Fruit fly (Drosophila melanogaster) whole organism, embryonic: ENCODE measurements around the gene CG9747.
A peak's percentile ranks its signal among the peaks of the same experiment; 100 is the strongest.

ENCODE experiments used
- B-H1 ChIP-seq: fragments of 200-800 bp; sonication (Bioruptor generic); IDR thresholded peaks from 3 replicates; pipeline ENCODE4 v1.3.6; 2022; ENCODE audit warnings: missing biosample characterization, missing genetic modification characterization
- Bteb2 ChIP-seq: fragments of 200-800 bp; sonication (Bioruptor generic); optimal IDR thresholded peaks from 2 replicates; lab custom pipeline; 2016; ENCODE audit warnings: missing biosample characterization, missing genetic modification characterization
- CG10147 ChIP-seq: fragments of 200-800 bp; sonication (Bioruptor generic); optimal IDR thresholded peaks from 2 replicates; lab custom pipeline; 2019; ENCODE audit warnings: missing biosample characterization, mild to moderate bottlenecking, missing genetic modification characterization, moderate library complexity
- CG10654 ChIP-seq: fragments of 200-800 bp; sonication (Bioruptor generic); optimal IDR thresholded peaks from 2 replicates; lab custom pipeline; 2016; ENCODE audit warnings: missing biosample characterization, missing genetic modification characterization
- CG11398 ChIP-seq: fragments of 200-800 bp; sonication (Bioruptor generic); optimal IDR thresholded peaks from 2 replicates; lab custom pipeline; 2016; ENCODE audit warnings: missing biosample characterization, missing genetic modification characterization
- CG13287 ChIP-seq: fragments of 200-800 bp; sonication (Bioruptor generic); IDR thresholded peaks from 2 replicates; pipeline ENCODE4 v1.3.6; 2022; ENCODE audit warnings: missing biosample characterization, missing genetic modification characterization; ENCODE audit not compliant: partially characterized antibody
- CG15479 ChIP-seq: fragments of 200-800 bp; sonication (Bioruptor generic); optimal IDR thresholded peaks from 3 replicates; lab custom pipeline; 2019; ENCODE audit warnings: missing biosample characterization, mild to moderate bottlenecking, missing genetic modification characterization, moderate library complexity
- CG1647 ChIP-seq: fragments of 200-800 bp; sonication (Bioruptor generic); optimal IDR thresholded peaks from 3 replicates; lab custom pipeline; 2016; ENCODE audit warnings: missing biosample characterization, missing genetic modification characterization
- CG16813 ChIP-seq: fragments of 200-800 bp; sonication (Bioruptor generic); IDR thresholded peaks from 3 replicates; pipeline ENCODE4 v1.3.6; 2022; ENCODE audit warnings: missing biosample characterization, missing genetic modification characterization; ENCODE audit not compliant: partially characterized antibody
- CG17359 ChIP-seq: fragments of 200-800 bp; sonication (Bioruptor generic); optimal IDR thresholded peaks from 3 replicates; lab custom pipeline; 2018; ENCODE audit warnings: missing biosample characterization, mild to moderate bottlenecking, missing genetic modification characterization, moderate library complexity
- CG2199 ChIP-seq: fragments of 200-800 bp; sonication (Bioruptor generic); IDR thresholded peaks from 3 replicates; pipeline ENCODE4 v1.3.6; 2022; ENCODE audit warnings: missing biosample characterization, missing genetic modification characterization
- CG3407 ChIP-seq: fragments of 200-800 bp; sonication (Bioruptor generic); optimal IDR thresholded peaks from 2 replicates; lab custom pipeline; 2018; ENCODE audit warnings: missing biosample characterization, mild to moderate bottlenecking, missing genetic modification characterization
- CG4820 ChIP-seq: fragments of 200-800 bp; sonication (Bioruptor generic); optimal IDR thresholded peaks from 3 replicates; lab custom pipeline; 2016; ENCODE audit warnings: missing biosample characterization, missing genetic modification characterization
- CG6272 ChIP-seq: fragments of 200-800 bp; sonication (Bioruptor generic); IDR thresholded peaks from 2 replicates; pipeline ENCODE4 v1.3.6; 2022; ENCODE audit warnings: missing biosample characterization, missing genetic modification characterization
- CG7556 ChIP-seq: fragments of 200-800 bp; sonication (Bioruptor generic); optimal IDR thresholded peaks from 2 replicates; lab custom pipeline; 2017; ENCODE audit warnings: missing biosample characterization, mild to moderate bottlenecking, missing genetic modification characterization
- CG7928 ChIP-seq: fragments of 200-800 bp; sonication (Bioruptor generic); optimal IDR thresholded peaks from 2 replicates; lab custom pipeline; 2017; ENCODE audit warnings: missing biosample characterization, mild to moderate bottlenecking, missing genetic modification characterization
- CG8924 ChIP-seq: fragments of 200-800 bp; optimal IDR thresholded peaks from 3 replicates; lab custom pipeline; 2019; ENCODE audit warnings: missing biosample characterization, mild to moderate bottlenecking, missing genetic modification characterization, moderate library complexity
- CG8944 ChIP-seq: fragments of 200-800 bp; sonication (Bioruptor generic); optimal IDR thresholded peaks from 3 replicates; lab custom pipeline; 2016; ENCODE audit warnings: missing biosample characterization, missing genetic modification characterization
- CG9215 ChIP-seq: fragments of 200-800 bp; sonication (Bioruptor generic); IDR thresholded peaks from 2 replicates; pipeline ENCODE4 v1.3.6; 2022; ENCODE audit warnings: missing biosample characterization, missing genetic modification characterization
- CG9932 ChIP-seq: fragments of 200-800 bp; sonication (Bioruptor generic); IDR thresholded peaks from 2 replicates; pipeline ENCODE4 v1.3.6; 2022; ENCODE audit warnings: missing biosample characterization, missing genetic modification characterization
- D19B ChIP-seq: fragments of 200-800 bp; sonication (Bioruptor generic); optimal IDR thresholded peaks from 2 replicates; lab custom pipeline; 2017; ENCODE audit warnings: missing biosample characterization, mild to moderate bottlenecking, missing genetic modification characterization
- Dbx ChIP-seq: fragments of 200-800 bp; sonication (Bioruptor generic); IDR thresholded peaks from 3 replicates; pipeline ENCODE4 v1.3.6; 2022; ENCODE audit warnings: missing biosample characterization, missing genetic modification characterization
- Dek ChIP-seq: fragments of 200-800 bp; sonication (Bioruptor generic); optimal IDR thresholded peaks from 3 replicates; lab custom pipeline; 2019; ENCODE audit warnings: missing biosample characterization, mild to moderate bottlenecking, missing genetic modification characterization, moderate library complexity
- E2f1 ChIP-seq: fragments of 200-800 bp; sonication (Bioruptor generic); IDR thresholded peaks from 2 replicates; pipeline ENCODE4 v1.3.6; 2022; ENCODE audit warnings: missing biosample characterization, missing genetic modification characterization
- ERR ChIP-seq: fragments of 200-800 bp; sonication (Bioruptor generic); optimal IDR thresholded peaks from 2 replicates; lab custom pipeline; 2016; ENCODE audit warnings: missing biosample characterization, missing genetic modification characterization
- Gsc ChIP-seq: fragments of 200-800 bp; sonication (Bioruptor generic); IDR thresholded peaks from 2 replicates; pipeline ENCODE4 v1.3.6; 2022; ENCODE audit warnings: missing biosample characterization, missing genetic modification characterization
- Hey ChIP-seq: fragments of 200-800 bp; sonication (Bioruptor generic); optimal IDR thresholded peaks from 3 replicates; lab custom pipeline; 2018; ENCODE audit warnings: missing biosample characterization, mild to moderate bottlenecking, missing genetic modification characterization
- Hr51 ChIP-seq, 2 experiments: fragments of 200-800 bp; sonication (Bioruptor generic); optimal IDR thresholded peaks; 2 replicates in 1 of 2; 3 replicates in 1 of 2; lab custom pipeline; 2016 to 2018; ENCODE audit warnings: missing biosample characterization in 2 of 2, missing genetic modification characterization in 2 of 2, mild to moderate bottlenecking in 1 of 2, moderate library complexity in 1 of 2
- Mrtf ChIP-seq: fragments of 200-800 bp; sonication (Bioruptor generic); IDR thresholded peaks from 3 replicates; pipeline ENCODE4 v1.3.6; 2022; ENCODE audit warnings: missing biosample characterization, missing genetic modification characterization
- Optix ChIP-seq: fragments of 200-800 bp; sonication (Bioruptor generic); IDR thresholded peaks from 3 replicates; pipeline ENCODE4 v1.3.6; 2022; ENCODE audit warnings: missing biosample characterization, missing genetic modification characterization
- Pdp1 ChIP-seq, 2 experiments: fragments of 200-800 bp; sonication (Bioruptor generic); optimal IDR thresholded peaks; 3 replicates each; lab custom pipeline; 2016; ENCODE audit warnings: missing biosample characterization in 2 of 2, missing genetic modification characterization in 2 of 2, mild to moderate bottlenecking in 1 of 2, moderate library complexity in 1 of 2
- ab ChIP-seq: fragments of 200-800 bp; sonication (Bioruptor generic); optimal IDR thresholded peaks from 2 replicates; lab custom pipeline; 2016; ENCODE audit warnings: missing biosample characterization, missing genetic modification characterization
- crol ChIP-seq: fragments of 200-800 bp; sonication (Bioruptor generic); IDR thresholded peaks from 2 replicates; pipeline ENCODE4 v1.3.6; 2022; ENCODE audit warnings: missing biosample characterization, missing genetic modification characterization
- danr ChIP-seq: fragments of 200-800 bp; sonication (Bioruptor generic); IDR thresholded peaks from 2 replicates; pipeline ENCODE4 v1.3.6; 2022; ENCODE audit warnings: missing biosample characterization, missing genetic modification characterization
- gce ChIP-seq: fragments of 200-800 bp; sonication (Bioruptor generic); IDR thresholded peaks from 3 replicates; pipeline ENCODE4 v1.3.6; 2022; ENCODE audit warnings: missing biosample characterization, missing genetic modification characterization
- ham ChIP-seq: fragments of 200-800 bp; sonication (Bioruptor generic); IDR thresholded peaks from 2 replicates; pipeline ENCODE4 v1.3.6; 2022; ENCODE audit warnings: missing biosample characterization, missing genetic modification characterization
- hb ChIP-seq: fragments of 200-800 bp; sonication (Bioruptor generic); IDR thresholded peaks from 3 replicates; pipeline ENCODE4 v1.3.6; 2022; ENCODE audit warnings: missing biosample characterization, missing genetic modification characterization; ENCODE audit not compliant: partially characterized antibody
- ken ChIP-seq: fragments of 200-800 bp; sonication (Bioruptor generic); IDR thresholded peaks from 3 replicates; pipeline ENCODE4 v1.3.6; 2022; ENCODE audit warnings: missing biosample characterization, missing genetic modification characterization
- klu ChIP-seq: fragments of 200-800 bp; sonication (Bioruptor generic); IDR thresholded peaks from 2 replicates; pipeline ENCODE4 v1.3.6; 2022; ENCODE audit warnings: missing biosample characterization, missing genetic modification characterization
- mirr ChIP-seq: fragments of 200-800 bp; sonication (Bioruptor generic); optimal IDR thresholded peaks from 3 replicates; lab custom pipeline; 2018; ENCODE audit warnings: missing biosample characterization, mild to moderate bottlenecking, missing genetic modification characterization
- nmo ChIP-seq: fragments of 200-800 bp; sonication (Bioruptor generic); optimal IDR thresholded peaks from 2 replicates; lab custom pipeline; 2018; ENCODE audit warnings: missing biosample characterization, mild to moderate bottlenecking, missing genetic modification characterization, moderate library complexity
- org-1 ChIP-seq: fragments of 200-800 bp; sonication (Bioruptor generic); optimal IDR thresholded peaks from 2 replicates; lab custom pipeline; 2017; ENCODE audit warnings: missing biosample characterization, missing genetic modification characterization
- phol ChIP-seq: fragments of 200-800 bp; sonication (Bioruptor generic); optimal IDR thresholded peaks from 3 replicates; lab custom pipeline; 2018; ENCODE audit warnings: missing biosample characterization, mild to moderate bottlenecking, missing genetic modification characterization, moderate library complexity
- row ChIP-seq: fragments of 200-800 bp; sonication (Bioruptor generic); IDR thresholded peaks from 3 replicates; pipeline ENCODE4 v1.3.6; 2022; ENCODE audit warnings: missing biosample characterization, missing genetic modification characterization
- sc ChIP-seq, 3 experiments: fragments of >200 bp in 2 of 3; fragments of 200-800 bp in 1 of 3; sonication (Bioruptor generic) in 1 of 3; optimal IDR thresholded peaks; 2 replicates in 2 of 3; 3 replicates in 1 of 3; lab custom pipeline; 2017; ENCODE audit warnings: mild to moderate bottlenecking in 1 of 3, missing biosample characterization in 1 of 3, missing genetic modification characterization in 1 of 3, missing genetic modification reagents in 1 of 3
- scrt ChIP-seq: fragments of 200-800 bp; sonication (Bioruptor generic); optimal IDR thresholded peaks from 2 replicates; lab custom pipeline; 2018; ENCODE audit warnings: missing biosample characterization, mild to moderate bottlenecking, missing genetic modification characterization, moderate library complexity
- slp2 ChIP-seq: fragments of 200-800 bp; sonication (Bioruptor generic); optimal IDR thresholded peaks from 2 replicates; lab custom pipeline; 2016; ENCODE audit warnings: missing biosample characterization, missing genetic modification characterization
- sr ChIP-seq: fragments of 200-800 bp; sonication (Bioruptor generic); IDR thresholded peaks from 3 replicates; pipeline ENCODE4 v1.3.6; 2022; ENCODE audit warnings: missing biosample characterization, missing genetic modification characterization
- twi ChIP-seq: fragments of 200-800 bp; optimal IDR thresholded peaks from 2 replicates; lab custom pipeline; 2019; ENCODE audit warnings: missing biosample characterization, mild to moderate bottlenecking, missing genetic modification characterization, moderate library complexity
- unc-4 ChIP-seq: fragments of 200-800 bp; sonication (Bioruptor generic); IDR thresholded peaks from 2 replicates; pipeline ENCODE4 v1.3.6; 2022; ENCODE audit warnings: missing biosample characterization, missing genetic modification characterization; ENCODE audit not compliant: partially characterized antibody

The CG9747 gene

dm6 chr3R:30164162-30164561, 26.9 kb downstream of the CG9747 start (continued):
- TF ChIP-seq CG16813 (no peak), CG1647 (no peak), CG7928 (GFP tag; lab: Kevin White, UChicago) (no peak), Dbx (GFP tag; lab: Robert Waterston, UW) (no peak), Optix (GFP tag; lab: Robert Waterston, UW) (peak; percentile 15; the same call in 1 of the 3 replicates), CG9932 (GFP tag; lab: Robert Waterston, UW) (no peak), CG7556 (GFP tag; lab: Kevin White, UChicago) (peak; percentile 6), org-1 (GFP tag; lab: Kevin White, UChicago) (peak; percentile 19), klu (GFP tag; lab: Robert Waterston, UW) (no peak), phol (tag; lab: Kevin White, UChicago) (peak; percentile 42), ham (GFP tag; lab: Robert Waterston, UW) (no peak), CG2199 (GFP tag; lab: Robert Waterston, UW) (no peak), CG8924 (tag; lab: Kevin White, UChicago) (no peak), CG13287 (no peak), CG17359 (tag; lab: Kevin White, UChicago) (peak; percentile 43), D19B (GFP tag; lab: Kevin White, UChicago) (no peak), sr (0 out of 3 replicates have a peak, but pooled peaks have one; percentile 29), crol (GFP tag; lab: Robert Waterston, UW) (no peak), ERR (GFP tag; lab: Kevin White, UChicago) (no peak), twi (tag; lab: Kevin White, UChicago) (no peak), ab (GFP tag; lab: Kevin White, UChicago) (no peak), mirr (no peak), Pdp1 (GFP tag; optimal IDR thresholded peaks at IDR 0.05; lab: Kevin White, UChicago) (peak in 1 of 2 experiments; percentile 26), hb (GFP tag; lab: Robert Waterston, UW) (no peak), CG3407 (GFP tag; lab: Kevin White, UChicago) (no peak), nmo (GFP tag; lab: Kevin White, UChicago) (peak; percentile 24), row (GFP tag; lab: Robert Waterston, UW) (peak; percentile 54), ken (GFP tag; lab: Robert Waterston, UW) (0 out of 3 replicates have a peak, but pooled peaks have one; percentile 56), CG8944 (GFP tag; lab: Kevin White, UChicago) (no peak), sc (optimal IDR thresholded peaks at IDR 0.05; lab: Kevin White, UChicago) (no peak), sc (GFP tag; optimal IDR thresholded peaks at IDR 0.05; lab: Kevin White, UChicago) (no peak), Dek (tag; lab: Kevin White, UChicago) (no peak), Hey (no peak), unc-4 (GFP tag; lab: Robert Waterston, UW) (no peak), danr (GFP tag; lab: Robert Waterston, UW) (no peak), slp2 (GFP tag; lab: Kevin White, UChicago) (peak; percentile 17), CG11398 (GFP tag; lab: Kevin White, UChicago) (no peak), CG10654 (peak; percentile 4), Hr51 (GFP tag; optimal IDR thresholded peaks at IDR 0.05; lab: Kevin White, UChicago) (peak in 1 of 2 experiments; percentile 49), CG6272 (GFP tag; lab: Robert Waterston, UW) (0 out of 2 replicates have a peak, but pooled peaks have one; percentile 18), Bteb2 (no peak), CG10147 (GFP tag; lab: Kevin White, UChicago) (no peak), gce (GFP tag; lab: Robert Waterston, UW) (peak; percentile 54; the same call in 1 of the 3 replicates), CG9215 (GFP tag; lab: Robert Waterston, UW) (no peak), CG4820 (GFP tag; lab: Kevin White, UChicago) (peak; percentile 5), scrt (GFP tag; lab: Kevin White, UChicago) (no peak), Gsc (GFP tag; lab: Robert Waterston, UW) (no peak), B-H1 (GFP tag; lab: Robert Waterston, UW) (no peak; the same call in 2 of the 3 replicates), CG15479 (no peak), Mrtf (GFP tag; lab: Robert Waterston, UW) (peak; percentile 31; the same call in 1 of the 3 replicates), E2f1 (GFP tag; lab: Robert Waterston, UW) (peak; percentile 31; the same call in 1 of the 2 replicates)
